Worm (Caenorhabditis elegans): ENCODE measurements around the gene rips-1.

rips-1 gene

DNA sequence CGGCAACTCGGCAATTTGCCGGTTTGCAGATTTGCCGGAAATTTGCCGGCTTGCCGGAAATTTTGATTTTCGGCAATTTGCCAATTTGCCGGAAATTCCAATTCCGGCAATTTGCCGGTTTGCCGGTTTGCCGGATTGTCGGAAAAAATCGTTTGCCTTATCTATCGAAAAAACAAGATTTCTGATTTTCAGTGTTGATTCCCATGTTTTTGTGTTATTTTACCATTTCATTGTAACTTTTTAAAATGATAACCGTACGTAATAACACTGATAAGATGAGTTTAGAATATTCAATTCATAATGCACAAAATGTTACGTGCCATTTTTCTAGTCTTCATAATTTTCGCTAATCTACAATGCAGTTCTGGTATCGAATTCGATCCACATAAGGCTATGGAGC, 11.0 kb upstream of the rips-1 start, which contains the start of gene oac-55:
TSS of gene oac-55 (plus strand) at position 301 of the 400 bp plus-strand sequence.
- TF ChIP-seq lin-11 (tag; optimal IDR thresholded peaks at IDR 0.05) (no peak), R02D3.7 (tag; optimal IDR thresholded peaks at IDR 0.05) (no peak), Y55F3AM.14 (GFP tag; optimal IDR thresholded peaks at IDR 0.05) (no peak), snpc-4 (tag; optimal IDR thresholded peaks at IDR 0.05) (no peak), nhr-12 (tag; optimal IDR thresholded peaks at IDR 0.05) (no peak), mab-5 (tag; optimal IDR thresholded peaks at IDR 0.05) (no peak), nhr-11 (tag; optimal IDR thresholded peaks at IDR 0.05) (no peak), F13H6.1 (tag; optimal IDR thresholded peaks at IDR 0.05) (no peak), ama-1 (optimal IDR thresholded peaks at IDR 0.05) (no peak), sma-9 (GFP tag; optimal IDR thresholded peaks at IDR 0.05) (no peak), sma-9 (tag; optimal IDR thresholded peaks at IDR 0.05) (no peak), nhr-6 (tag; optimal IDR thresholded peaks at IDR 0.05) (no peak), peb-1 (tag; optimal IDR thresholded peaks at IDR 0.05) (no peak), nhr-25 (tag; optimal IDR thresholded peaks at IDR 0.05) (no peak), nhr-237 (tag; optimal IDR thresholded peaks at IDR 0.05) (no peak), ztf-1 (GFP tag; conservative IDR thresholded peaks at IDR 0.05) (no peak), nhr-10 (tag; optimal IDR thresholded peaks at IDR 0.05) (no peak), elt-1 (tag; optimal IDR thresholded peaks at IDR 0.05) (no peak)

DNA sequence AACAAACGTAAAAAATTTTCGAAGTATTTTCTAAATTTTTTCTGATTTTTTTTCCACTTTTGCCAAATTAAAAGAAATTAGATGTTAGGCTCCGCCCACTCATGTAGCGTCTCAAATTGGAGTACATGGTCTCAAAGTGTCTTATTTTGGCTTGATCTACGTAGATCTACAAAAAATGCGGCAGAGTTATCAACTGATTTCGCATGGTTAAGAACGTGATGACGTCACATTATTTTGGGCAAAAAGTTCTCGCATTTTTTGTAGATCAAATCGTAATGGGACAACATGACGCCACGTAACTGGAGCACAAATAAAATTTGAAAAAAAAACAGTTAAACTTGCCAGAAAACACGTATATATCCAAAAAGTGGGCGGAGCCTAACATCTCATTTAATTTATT, 10.0 kb upstream of the rips-1 start:
- TF ChIP-seq elt-1 (tag; optimal IDR thresholded peaks at IDR 0.05) (no peak), aly-2 (tag; optimal IDR thresholded peaks at IDR 0.05) (no peak), nhr-129 (tag; optimal IDR thresholded peaks at IDR 0.05) (no peak), nhr-25 (tag; optimal IDR thresholded peaks at IDR 0.05) (no peak), mbf-1 (tag; optimal IDR thresholded peaks at IDR 0.05) (no peak), F13H6.1 (tag; optimal IDR thresholded peaks at IDR 0.05) (no peak), nhr-23 (tag; optimal IDR thresholded peaks at IDR 0.05) (no peak), ceh-16 (tag; optimal IDR thresholded peaks at IDR 0.05) (no peak), alr-1 (tag; optimal IDR thresholded peaks at IDR 0.05) (no peak), R02D3.7 (tag; optimal IDR thresholded peaks at IDR 0.05) (no peak), zag-1 (tag; optimal IDR thresholded peaks at IDR 0.05) (no peak), ztf-1 (GFP tag; conservative IDR thresholded peaks at IDR 0.05) (no peak), lin-13 (GFP tag; optimal IDR thresholded peaks at IDR 0.05) (no peak), lin-11 (tag; optimal IDR thresholded peaks at IDR 0.05) (no peak)

DNA sequence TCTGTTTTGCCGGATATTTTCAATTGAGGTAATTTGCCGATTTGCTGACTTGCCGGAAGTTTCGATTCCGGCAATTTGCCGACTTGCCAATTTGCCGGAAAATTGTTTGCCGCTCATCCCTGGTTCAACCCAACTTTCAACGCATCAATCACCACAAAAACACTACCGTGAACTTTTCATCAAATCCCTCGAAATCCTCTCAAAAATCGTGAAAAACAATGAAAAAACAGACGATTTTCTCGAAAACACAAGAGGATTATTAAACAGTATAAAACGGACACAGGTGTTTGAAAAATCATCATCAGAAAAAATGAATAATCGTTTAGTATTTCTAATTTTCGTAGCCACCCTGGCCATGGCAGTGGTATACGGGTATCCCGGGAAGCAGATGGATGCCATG, 4.9 kb upstream of the rips-1 start, which contains the start of gene Y39H10A.1:
TSS of gene Y39H10A.1 (plus strand) at position 301 of the 400 bp plus-strand sequence.
- no peak for TF ChIP-seq Y55F3AM.14 (GFP tag; optimal IDR thresholded peaks at IDR 0.05)
- no peak for TF ChIP-seq gmeb-1 (tag; optimal IDR thresholded peaks at IDR 0.05)
- no peak for TF ChIP-seq dmd-4 (tag; optimal IDR thresholded peaks at IDR 0.05)

DNA sequence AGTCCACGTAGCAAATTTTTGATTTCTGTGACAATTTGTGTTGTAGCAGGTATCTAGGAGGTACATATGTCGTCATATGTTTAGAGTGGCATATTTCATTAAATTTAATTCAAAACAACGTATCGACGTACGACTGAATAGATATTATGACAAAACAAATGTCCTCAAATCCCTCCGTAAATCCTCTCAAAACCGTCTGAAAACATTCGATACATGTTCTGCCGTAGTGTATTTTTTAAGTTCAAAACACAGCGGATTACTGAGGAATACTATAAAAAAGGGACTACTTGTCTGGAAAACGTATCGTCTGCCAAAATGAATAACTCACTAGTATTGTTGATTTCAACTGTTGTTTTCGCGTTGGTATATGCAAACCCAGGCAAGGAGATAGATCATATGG, 3.6 kb upstream of the rips-1 start, which contains the start of gene R08E5.4:
TSS of gene R08E5.4 (plus strand) at position 301 of the 400 bp plus-strand sequence.
- TF ChIP-seq fos-1 (tag; optimal IDR thresholded peaks at IDR 0.05) (no peak), aly-2 (tag; optimal IDR thresholded peaks at IDR 0.05) (no peak), blmp-1 (tag; optimal IDR thresholded peaks at IDR 0.05; ENCODE audit: insufficient read depth) (no peak), ceh-82 (tag; optimal IDR thresholded peaks at IDR 0.05) (no peak), nhr-6 (tag; optimal IDR thresholded peaks at IDR 0.05) (no peak), elt-3 (tag; optimal IDR thresholded peaks at IDR 0.05) (no peak), lin-11 (tag; optimal IDR thresholded peaks at IDR 0.05) (no peak)

DNA sequence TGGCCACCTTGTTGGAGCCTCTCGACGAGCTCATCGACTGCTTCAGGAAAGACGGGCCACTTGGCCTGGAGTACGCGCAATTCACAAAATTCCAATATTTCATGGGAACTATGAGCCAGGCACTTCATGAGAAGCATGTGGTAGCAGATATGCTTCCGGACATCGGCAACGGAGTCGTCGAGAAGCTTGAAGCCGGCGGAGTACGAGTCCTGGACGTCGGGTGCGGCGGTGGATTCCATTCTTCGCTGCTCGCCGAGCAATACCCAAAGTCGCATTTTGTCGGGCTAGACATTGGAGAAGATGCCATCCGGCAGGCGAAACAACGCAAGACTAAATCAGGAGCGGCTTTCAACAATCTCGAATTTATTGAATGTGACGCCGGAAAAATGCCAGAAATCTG, 1.8 kb downstream of the rips-1 start:
- no peak for TF ChIP-seq R02D3.7 (tag; optimal IDR thresholded peaks at IDR 0.05)
- TF ChIP-seq Y55F3AM.14 (GFP tag; optimal IDR thresholded peaks at IDR 0.05) = no peak
- no peak for TF ChIP-seq fos-1 (tag; optimal IDR thresholded peaks at IDR 0.05)
- no peak for TF ChIP-seq elt-1 (tag; optimal IDR thresholded peaks at IDR 0.05)
- TF ChIP-seq nhr-10 (tag; optimal IDR thresholded peaks at IDR 0.05) = no peak
- TF ChIP-seq nhr-11 (tag; optimal IDR thresholded peaks at IDR 0.05) = no peak
- no peak for TF ChIP-seq F13H6.1 (tag; optimal IDR thresholded peaks at IDR 0.05)
- TF ChIP-seq sma-3 (GFP tag; optimal IDR thresholded peaks at IDR 0.05) = no peak
- TF ChIP-seq nhr-77 (tag; optimal IDR thresholded peaks at IDR 0.05) = no peak
- no peak for TF ChIP-seq skn-1 (tag; optimal IDR thresholded peaks at IDR 0.05)
- TF ChIP-seq mbf-1 (tag; optimal IDR thresholded peaks at IDR 0.05) = no peak
- no peak for TF ChIP-seq elt-3 (tag; optimal IDR thresholded peaks at IDR 0.05)
- TF ChIP-seq gmeb-1 (tag; optimal IDR thresholded peaks at IDR 0.05) = no peak
- no peak for TF ChIP-seq snpc-4 (tag; optimal IDR thresholded peaks at IDR 0.05)
- no peak for TF ChIP-seq nhr-23 (tag; optimal IDR thresholded peaks at IDR 0.05)
- TF ChIP-seq ama-1 (optimal IDR thresholded peaks at IDR 0.05) = no peak
- no peak for TF ChIP-seq mab-5 (tag; optimal IDR thresholded peaks at IDR 0.05)
- no peak for TF ChIP-seq mdl-1 (tag; optimal IDR thresholded peaks at IDR 0.05)
